In the genomic region with DNA sequence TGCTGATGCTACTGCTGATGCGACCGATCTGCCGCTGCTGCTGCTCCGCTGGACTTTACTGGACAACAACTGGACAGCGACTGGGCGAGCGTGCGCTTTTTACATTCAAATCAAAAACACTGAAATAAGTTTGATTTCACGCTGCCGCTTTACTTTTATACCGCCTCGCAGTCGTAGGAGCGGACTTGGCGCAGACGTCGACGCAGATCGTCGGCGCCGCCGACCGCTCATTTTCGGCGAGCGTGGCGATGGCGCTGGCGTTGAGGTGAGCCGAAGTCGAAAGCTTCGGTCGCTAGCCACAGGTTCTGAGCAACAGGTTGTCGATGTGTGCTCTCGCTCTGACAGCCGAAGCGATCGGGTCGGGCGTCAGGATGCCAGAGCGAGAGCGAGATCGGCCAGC, we compare ENCODE assay signal across 4 fruit fly cellular contexts.
TF ChIP-seq lines count a peak whose summit lies in the region.

A gene (minus strand): TSS at position 131 of the 400 bp plus-strand sequence.

- TF ChIP-seq CTCF in whole organism, embryonic (GFP tag; optimal IDR thresholded peaks at IDR 0.05; lab: Kevin White, UChicago), result no peak

TF ChIP-seq in whole organism, adult, 20 proteins besides CTCF, POLR2A, EP300 and RAD21:
- TF ChIP-seq CG33017 (tag; optimal IDR thresholded peaks at IDR 0.05; lab: Kevin White, UChicago) (no peak), tj (GFP tag; optimal IDR thresholded peaks at IDR 0.05; lab: Kevin White, UChicago) (peak; percentile 61), ovo (GFP tag; optimal IDR thresholded peaks at IDR 0.05; lab: Kevin White, UChicago) (no peak), CG1620 (GFP tag; optimal IDR thresholded peaks at IDR 0.05; lab: Kevin White, UChicago) (peak; percentile 9), bab1 (GFP tag; optimal IDR thresholded peaks at IDR 0.05; lab: Kevin White, UChicago) (peak; percentile 38), CG7045 (GFP tag; optimal IDR thresholded peaks at IDR 0.05; lab: Kevin White, UChicago) (no peak), CG14711 (tag; optimal IDR thresholded peaks at IDR 0.05; lab: Kevin White, UChicago) (no peak)

TF ChIP-seq in whole organism, embryonic, 481 proteins besides CTCF, POLR2A, EP300 and RAD21 (continues in another document):
- peak; percentile 58; the same call in 1 of the 3 replicates for TF ChIP-seq so (GFP tag; IDR thresholded peaks at IDR 0.05; lab: Robert Waterston, UW)
- TF ChIP-seq Lim3 (GFP tag; IDR thresholded peaks at IDR 0.05; lab: Robert Waterston, UW), result no peak
- 0 out of 3 replicates have a peak, but pooled peaks have one; percentile 47 for TF ChIP-seq ci (GFP tag; IDR thresholded peaks at IDR 0.05; lab: Robert Waterston, UW)
- peak; percentile 17 for TF ChIP-seq CG13296 (GFP tag; optimal IDR thresholded peaks at IDR 0.05; lab: Kevin White, UChicago)
- TF ChIP-seq Dll (GFP tag; IDR thresholded peaks at IDR 0.05; lab: Robert Waterston, UW; ENCODE audit: partially characterized antibody), result 0 out of 4 replicates have a peak, but pooled peaks have one; percentile 15
- peak; percentile 93 for TF ChIP-seq Adf1 (GFP tag; IDR thresholded peaks at IDR 0.05; lab: Robert Waterston, UW)
- TF ChIP-seq H2.0 (GFP tag; IDR thresholded peaks at IDR 0.05; lab: Robert Waterston, UW), result no peak
- TF ChIP-seq CG13624 (GFP tag; optimal IDR thresholded peaks at IDR 0.05; lab: Kevin White, UChicago), result peak; percentile 1
- TF ChIP-seq CG4404 (GFP tag; IDR thresholded peaks at IDR 0.05; lab: Robert Waterston, UW), result no peak
- peak in 1 of 2 experiments; percentile 24 for TF ChIP-seq Trl (optimal IDR thresholded peaks at IDR 0.05; lab: Kevin White, UChicago)
- TF ChIP-seq Trl (GFP tag; optimal IDR thresholded peaks at IDR 0.05; lab: Kevin White, UChicago), result no peak
- TF ChIP-seq CG11504 (tag; optimal IDR thresholded peaks at IDR 0.05; lab: Kevin White, UChicago), result no peak
- no peak for TF ChIP-seq CG10431 (GFP tag; optimal IDR thresholded peaks at IDR 0.05; lab: Kevin White, UChicago)
- peak; percentile 37; the same call in 1 of the 2 replicates for TF ChIP-seq CG13287 (GFP tag; IDR thresholded peaks at IDR 0.05; lab: Robert Waterston, UW; ENCODE audit: partially characterized antibody)
- 0 out of 2 replicates have a peak, but pooled peaks have one; percentile 12 for TF ChIP-seq CG32532 (GFP tag; IDR thresholded peaks at IDR 0.05; lab: Robert Waterston, UW)
- peak; percentile 23; the same call in 1 of the 2 replicates for TF ChIP-seq slbo (GFP tag; IDR thresholded peaks at IDR 0.05; lab: Robert Waterston, UW)
- peak; percentile 41; the same call in 1 of the 2 replicates for TF ChIP-seq stc (GFP tag; IDR thresholded peaks at IDR 0.05; lab: Robert Waterston, UW)
- peak in 1 of 2 experiments; percentile 17 for TF ChIP-seq Eip74EF (GFP tag; optimal IDR thresholded peaks at IDR 0.05; lab: Kevin White, UChicago)
- peak; percentile 95 for TF ChIP-seq Deaf1 (tag; optimal IDR thresholded peaks at IDR 0.05; lab: Kevin White, UChicago)
- 0 out of 3 replicates have a peak, but pooled peaks have one; percentile 23 for TF ChIP-seq CG34224 (GFP tag; IDR thresholded peaks at IDR 0.05; lab: Robert Waterston, UW; ENCODE audit: partially characterized antibody)
- TF ChIP-seq lab (GFP tag; optimal IDR thresholded peaks at IDR 0.05; lab: Kevin White, UChicago), result peak; percentile 18
- TF ChIP-seq CG8359 (GFP tag; optimal IDR thresholded peaks at IDR 0.05; lab: Kevin White, UChicago; ENCODE audit: borderline replicate concordance), result peak; percentile 74
- peak; percentile 22 for TF ChIP-seq CG1832 (GFP tag; optimal IDR thresholded peaks at IDR 0.05; lab: Kevin White, UChicago)

TF ChIP-seq in whole organism, prepupa, 60 proteins besides CTCF, POLR2A, EP300 and RAD21:
- no peak for TF ChIP-seq Lpt (GFP tag; optimal IDR thresholded peaks at IDR 0.05; lab: Kevin White, UChicago)
- no peak for TF ChIP-seq OdsH (GFP tag; optimal IDR thresholded peaks at IDR 0.05; lab: Kevin White, UChicago)
- no peak for TF ChIP-seq CG34406 (GFP tag; optimal IDR thresholded peaks at IDR 0.05; lab: Kevin White, UChicago)
- no peak for TF ChIP-seq Eip75B (GFP tag; optimal IDR thresholded peaks at IDR 0.05; lab: Kevin White, UChicago)
- no peak for TF ChIP-seq Smox (GFP tag; optimal IDR thresholded peaks at IDR 0.05; lab: Kevin White, UChicago)
- TF ChIP-seq CG15336 (GFP tag; IDR thresholded peaks at IDR 0.05; lab: Robert Waterston, UW), result no peak
- no peak for TF ChIP-seq lz (GFP tag; optimal IDR thresholded peaks at IDR 0.05; lab: Kevin White, UChicago)
- TF ChIP-seq Eip78C (GFP tag; lab: Kevin White, UChicago), result peak; percentile 28
- no peak for TF ChIP-seq Eip93F (GFP tag; optimal IDR thresholded peaks at IDR 0.05; lab: Kevin White, UChicago)
- TF ChIP-seq Sox14 (GFP tag; optimal IDR thresholded peaks at IDR 0.05; lab: Kevin White, UChicago), result no peak
- TF ChIP-seq pdm3 (GFP tag; optimal IDR thresholded peaks at IDR 0.05; lab: Kevin White, UChicago), result no peak
- TF ChIP-seq CG6854 (GFP tag; optimal IDR thresholded peaks at IDR 0.05; lab: Kevin White, UChicago), result peak; percentile 76
- TF ChIP-seq CG8319 (GFP tag; optimal IDR thresholded peaks at IDR 0.05; lab: Kevin White, UChicago), result no peak
- TF ChIP-seq fd85E (GFP tag; optimal IDR thresholded peaks at IDR 0.05; lab: Kevin White, UChicago), result no peak
- no peak for TF ChIP-seq fd59A (GFP tag; optimal IDR thresholded peaks at IDR 0.05; lab: Kevin White, UChicago)
- TF ChIP-seq CG6792 (GFP tag; optimal IDR thresholded peaks at IDR 0.05; lab: Kevin White, UChicago), result no peak
- TF ChIP-seq CG4318 (GFP tag; optimal IDR thresholded peaks at IDR 0.05; lab: Kevin White, UChicago), result no peak

TF ChIP-seq in whole organism, pupa, 21 proteins besides CTCF, POLR2A, EP300 and RAD21:
- TF ChIP-seq CG13204 (GFP tag; optimal IDR thresholded peaks at IDR 0.05; lab: Kevin White, UChicago) (peak; percentile 93), EcR (GFP tag; optimal IDR thresholded peaks at IDR 0.05; lab: Kevin White, UChicago) (peak; percentile 41), CG8301 (tag; optimal IDR thresholded peaks at IDR 0.05; lab: Kevin White, UChicago) (no peak)
